Worm (Caenorhabditis elegans): Measurements from ENCODE around the gene F22B7.3.

The F22B7.3 gene

ce11 chrIII:8678371-8678770 lies 29.7 kb downstream of the F22B7.3 start (continued):
- TF ChIP-seq nhr-90 (tag; optimal IDR thresholded peaks at IDR 0.05) (peak; percentile 91), F33H1.4 (GFP tag; IDR thresholded peaks at IDR 0.05) (peak; percentile 38; the same call in 1 of the 2 replicates), B0261.1 (tag; optimal IDR thresholded peaks at IDR 0.05) (peak; percentile 95), die-1 (tag; optimal IDR thresholded peaks at IDR 0.05) (peak; percentile 92), madf-8 (GFP tag; conservative IDR thresholded peaks at IDR 0.05) (peak; percentile 32; the same call in 1 of the 2 replicates), lir-1 (GFP tag; conservative IDR thresholded peaks at IDR 0.05) (peak; percentile 51; the same call in 1 of the 2 replicates), unc-62 (GFP tag; optimal IDR thresholded peaks at IDR 0.05) (no peak), mes-4 (tag; optimal IDR thresholded peaks at IDR 0.05) (peak; percentile 52), unc-130 (GFP tag; optimal IDR thresholded peaks at IDR 0.05) (peak; percentile 40), F23B12.7 (tag; optimal IDR thresholded peaks at IDR 0.05; ENCODE audit: insufficient read depth) (peak; percentile 70), hrde-1 (tag; optimal IDR thresholded peaks at IDR 0.05; ENCODE audit: borderline replicate concordance) (peak; percentile 75), lsl-1 (GFP tag; optimal IDR thresholded peaks at IDR 0.05) (peak; percentile 37), ztf-25 (GFP tag; IDR thresholded peaks at IDR 0.05) (peak; percentile 97), attf-5 (GFP tag; optimal IDR thresholded peaks at IDR 0.05) (peak; percentile 81), K12H6.12 (tag; optimal IDR thresholded peaks at IDR 0.05) (peak; percentile 63), atf-7 (tag; optimal IDR thresholded peaks at IDR 0.05) (peak; percentile 21), aptf-3 (GFP tag; IDR thresholded peaks at IDR 0.05) (peak; percentile 68; the same call in 1 of the 2 replicates), pha-4 (tag; optimal IDR thresholded peaks at IDR 0.05) (no peak), T07F8.4 (tag; optimal IDR thresholded peaks at IDR 0.05) (peak; percentile 65), hlh-26 (GFP tag; conservative IDR thresholded peaks at IDR 0.05) (no peak), hmg-20 (GFP tag; IDR thresholded peaks at IDR 0.05) (peak; percentile 85), snpc-1.1 (tag; optimal IDR thresholded peaks at IDR 0.05; ENCODE audit: insufficient read depth) (peak; percentile 44), let-607 (tag; optimal IDR thresholded peaks at IDR 0.05) (peak; percentile 26 to 51), Y95B8A.8 (GFP tag; IDR thresholded peaks at IDR 0.05) (0 out of 2 replicates have a peak, but pooled peaks have one; percentile 46), D2030.7 (GFP tag; IDR thresholded peaks at IDR 0.05) (peak; percentile 61), lin-35 (GFP tag; optimal IDR thresholded peaks at IDR 0.05) (peak in 1 of 3 experiments; percentile 76), xnd-1 (tag; optimal IDR thresholded peaks at IDR 0.05) (peak; percentile 12), madf-6 (GFP tag; IDR thresholded peaks at IDR 0.05) (peak; percentile 66), sptf-2 (GFP tag; optimal IDR thresholded peaks at IDR 0.05) (peak; percentile 52), hsf-1 (GFP tag; IDR thresholded peaks at IDR 0.05) (peak; percentile 43; the same call in 1 of the 2 replicates), nhr-80 (tag; optimal IDR thresholded peaks at IDR 0.05) (peak; percentile 34), snpc-4 (GFP tag; optimal IDR thresholded peaks at IDR 0.05) (peak; percentile 53), snpc-4 (tag; optimal IDR thresholded peaks at IDR 0.05) (peak in 2 of 4 experiments; percentile 51), ztf-18 (tag; optimal IDR thresholded peaks at IDR 0.05) (peak; percentile 76), mel-28 (tag; optimal IDR thresholded peaks at IDR 0.05; ENCODE audit: borderline replicate concordance) (peak; percentile 22), snpc-3.4 (tag; optimal IDR thresholded peaks at IDR 0.05) (peak; percentile 53), F55B11.4 (tag; optimal IDR thresholded peaks at IDR 0.05; ENCODE audit: borderline replicate concordance, insufficient read depth) (no peak), hlh-12 (tag; optimal IDR thresholded peaks at IDR 0.05) (peak; percentile 69), pbrm-1 (GFP tag; IDR thresholded peaks at IDR 0.05) (peak; percentile 75), egl-18 (GFP tag; IDR thresholded peaks at IDR 0.05) (no peak), cebp-2 (GFP tag; IDR thresholded peaks at IDR 0.05) (no peak), Y56A3A.18 (GFP tag; IDR thresholded peaks at IDR 0.05) (peak; percentile 82), ztf-6 (GFP tag; IDR thresholded peaks at IDR 0.05) (peak; percentile 36; the same call in 1 of the 2 replicates), him-1 (tag; optimal IDR thresholded peaks at IDR 0.05) (no peak), nhr-179 (tag; optimal IDR thresholded peaks at IDR 0.05) (no peak), ceh-27 (GFP tag; optimal IDR thresholded peaks at IDR 0.05) (peak; percentile 84), attf-6 (GFP tag; IDR thresholded peaks at IDR 0.05) (0 out of 2 replicates have a peak, but pooled peaks have one; percentile 27)

All from whole organism, young adult.